Fruit fly (Drosophila melanogaster): ENCODE measurements around the gene CG14042.

Gene CG14042

DNA sequence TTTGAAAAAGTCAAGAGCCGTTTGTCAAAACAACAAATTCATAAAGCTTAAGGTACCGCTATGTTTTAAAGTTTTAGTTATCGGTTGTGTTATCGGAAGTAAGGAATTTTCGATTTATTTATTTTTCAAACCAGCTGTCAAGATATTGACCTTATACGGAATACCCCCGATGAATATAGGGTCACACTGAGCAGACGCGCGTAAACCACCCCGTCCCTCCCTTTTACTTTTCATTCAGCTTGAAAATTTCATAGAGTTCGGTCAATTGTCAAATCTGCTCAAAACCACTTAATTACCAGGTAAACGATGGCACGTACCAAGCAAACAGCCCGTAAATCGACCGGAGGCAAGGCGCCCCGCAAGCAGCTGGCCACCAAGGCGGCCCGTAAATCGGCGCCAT is 17.4 kb downstream of the CG14042 start, which contains the start of the genes CG14036 and His3.3A (continued):
- TF ChIP-seq B-H2 (GFP tag; optimal IDR thresholded peaks at IDR 0.05) (peak; percentile 30), CTCF (GFP tag; optimal IDR thresholded peaks at IDR 0.05) (peak; percentile 33), CG7963 (GFP tag; IDR thresholded peaks at IDR 0.05; ENCODE audit: partially characterized antibody) (0 out of 3 replicates have a peak, but pooled peaks have one; percentile 20), jumu (GFP tag; optimal IDR thresholded peaks at IDR 0.05) (peak; percentile 24), Adf1 (GFP tag; IDR thresholded peaks at IDR 0.05) (no peak), MESR4 (GFP tag; optimal IDR thresholded peaks at IDR 0.05) (peak; percentile 89), Spps (tag; optimal IDR thresholded peaks at IDR 0.05) (peak; percentile 1), mld (GFP tag; IDR thresholded peaks at IDR 0.05; ENCODE audit: partially characterized antibody) (0 out of 3 replicates have a peak, but pooled peaks have one; percentile 41), Mrtf (GFP tag; IDR thresholded peaks at IDR 0.05) (no peak), ken (GFP tag; IDR thresholded peaks at IDR 0.05) (no peak), CG11504 (tag; optimal IDR thresholded peaks at IDR 0.05) (peak; percentile 18), ssp (GFP tag; IDR thresholded peaks at IDR 0.05) (peak; percentile 74), gce (GFP tag; IDR thresholded peaks at IDR 0.05) (0 out of 3 replicates have a peak, but pooled peaks have one; percentile 16), bbx (GFP tag; IDR thresholded peaks at IDR 0.05; ENCODE audit: partially characterized antibody) (peak; percentile 60), cwo (GFP tag; optimal IDR thresholded peaks at IDR 0.05) (no peak), CG17328 (GFP tag; IDR thresholded peaks at IDR 0.05) (0 out of 2 replicates have a peak, but pooled peaks have one; percentile 21), CG6254 (GFP tag; optimal IDR thresholded peaks at IDR 0.05) (no peak), fd64A (GFP tag; optimal IDR thresholded peaks at IDR 0.05) (no peak), gsb-n (tag; optimal IDR thresholded peaks at IDR 0.05) (no peak), CG10431 (GFP tag; optimal IDR thresholded peaks at IDR 0.05) (peak; percentile 42), CG17361 (GFP tag; IDR thresholded peaks at IDR 0.05) (peak; percentile 40; the same call in 1 of the 3 replicates), gfzf (GFP tag; optimal IDR thresholded peaks at IDR 0.05) (peak; percentile 73), gt (GFP tag; IDR thresholded peaks at IDR 0.05) (no peak), CG13287 (GFP tag; IDR thresholded peaks at IDR 0.05; ENCODE audit: partially characterized antibody) (peak; percentile 81), CG34376 (GFP tag; optimal IDR thresholded peaks at IDR 0.05) (peak; percentile 42), Sin3A (optimal IDR thresholded peaks at IDR 0.05) (peak; percentile 46), CG2120 (GFP tag; optimal IDR thresholded peaks at IDR 0.05) (peak; percentile 46), al (GFP tag; IDR thresholded peaks at IDR 0.05) (no peak), run (tag; optimal IDR thresholded peaks at IDR 0.05) (no peak), ato (GFP tag; IDR thresholded peaks at IDR 0.05; ENCODE audit: partially characterized antibody) (0 out of 2 replicates have a peak, but pooled peaks have one; percentile 25), Rfx (GFP tag; IDR thresholded peaks at IDR 0.05) (peak; percentile 42), fu2 (GFP tag; optimal IDR thresholded peaks at IDR 0.05) (no peak), CG30431 (GFP tag; optimal IDR thresholded peaks at IDR 0.05) (no peak), CG11560 (tag; IDR thresholded peaks at IDR 0.05) (peak; percentile 94), CG15514 (GFP tag; optimal IDR thresholded peaks at IDR 0.05) (peak; percentile 82), eyg (GFP tag; optimal IDR thresholded peaks at IDR 0.05) (no peak), E2f1 (GFP tag; IDR thresholded peaks at IDR 0.05) (peak; percentile 41; the same call in 1 of the 2 replicates), CG2678 (tag; optimal IDR thresholded peaks at IDR 0.05) (peak; percentile 14), Scr (GFP tag; IDR thresholded peaks at IDR 0.05; ENCODE audit: partially characterized antibody) (peak; percentile 55), BEAF-32 (GFP tag; optimal IDR thresholded peaks at IDR 0.05) (peak; percentile 59), az2 (GFP tag; optimal IDR thresholded peaks at IDR 0.05) (no peak), E2f2 (GFP tag; IDR thresholded peaks at IDR 0.05) (peak; percentile 91), kni (GFP tag; optimal IDR thresholded peaks at IDR 0.05) (no peak), z (GFP tag; IDR thresholded peaks at IDR 0.05) (no peak), CG12155 (GFP tag; optimal IDR thresholded peaks at IDR 0.05) (no peak), CG9727 (GFP tag; optimal IDR thresholded peaks at IDR 0.05) (peak; percentile 32), row (GFP tag; IDR thresholded peaks at IDR 0.05) (peak; percentile 51; the same call in 2 of the 3 replicates), NC2β (GFP tag; optimal IDR thresholded peaks at IDR 0.05) (peak; percentile 4), CG8388 (GFP tag; optimal IDR thresholded peaks at IDR 0.05) (no peak), ewg (GFP tag; optimal IDR thresholded peaks at IDR 0.05) (peak; percentile 40), CG14014 (GFP tag; IDR thresholded peaks at IDR 0.05) (no peak)
